Worm (Caenorhabditis elegans) whole organism, late embryonic: Measurements from ENCODE around the gene srxa-13.

Source experiments
- C08G9.2 ChIP-seq: sonication (generic microtip); optimal IDR thresholded peaks from 2 replicates; lab custom pipeline; 2016; ENCODE audit warnings: mild to moderate bottlenecking, missing genetic modification characterization, moderate library complexity, missing compliant biosample characterization
- C38D4.7 ChIP-seq: fragments of 200-800 bp; sonication (Bioruptor generic); optimal IDR thresholded peaks from 2 replicates; lab custom pipeline; 2018; ENCODE audit warnings: mild to moderate bottlenecking, missing genetic modification characterization, moderate library complexity, missing compliant biosample characterization
- T23F11.4 ChIP-seq: fragments of 200-800 bp; sonication (Bioruptor generic); optimal IDR thresholded peaks from 2 replicates; lab custom pipeline; 2018; ENCODE audit warnings: mild to moderate bottlenecking, missing genetic modification characterization, missing compliant biosample characterization
- ama-1 ChIP-seq: fragments of 150-350 bp; optimal IDR thresholded peaks from 2 replicates; lab custom pipeline; 2014
- ceh-18 ChIP-seq: sonication (generic microtip); optimal IDR thresholded peaks from 2 replicates; lab custom pipeline; 2016; ENCODE audit warnings: missing genetic modification characterization, missing compliant biosample characterization
- ceh-19 ChIP-seq: fragments of 200-800 bp; sonication (Bioruptor generic); optimal IDR thresholded peaks from 2 replicates; lab custom pipeline; 2018; ENCODE audit warnings: mild to moderate bottlenecking, missing genetic modification characterization, missing compliant biosample characterization
- ceh-2 ChIP-seq: sonication (generic microtip); optimal IDR thresholded peaks from 2 replicates; lab custom pipeline; 2016; ENCODE audit warnings: missing genotype, missing genetic modification characterization, missing compliant biosample characterization
- ceh-22 ChIP-seq: sonication (generic microtip); optimal IDR thresholded peaks from 2 replicates; lab custom pipeline; 2017; ENCODE audit warnings: missing biosample characterization, missing genetic modification characterization
- ceh-24 ChIP-seq: sonication (generic microtip); optimal IDR thresholded peaks from 2 replicates; lab custom pipeline; 2016; ENCODE audit warnings: mild to moderate bottlenecking, missing genetic modification characterization, missing compliant biosample characterization
- ceh-34 ChIP-seq: sonication (generic microtip); optimal IDR thresholded peaks from 2 replicates; lab custom pipeline; 2016; ENCODE audit warnings: mild to moderate bottlenecking, missing genetic modification characterization, missing compliant biosample characterization
- ceh-45 ChIP-seq: fragments of 200-800 bp; sonication (Bioruptor generic); IDR thresholded peaks from 2 replicates; pipeline ENCODE4 v1.3.6; 2022; ENCODE audit warnings: missing genetic modification reagents, missing genetic modification characterization, missing compliant biosample characterization
- ceh-48 ChIP-seq: sonication (generic microtip); optimal IDR thresholded peaks from 2 replicates; lab custom pipeline; 2016; ENCODE audit warnings: missing genetic modification characterization, inconsistent platforms, missing compliant biosample characterization
- dmd-4 ChIP-seq: sonication (generic microtip); optimal IDR thresholded peaks from 2 replicates; lab custom pipeline; 2016; ENCODE audit warnings: borderline replicate concordance, missing genetic modification characterization, missing compliant biosample characterization
- dve-1 ChIP-seq: sonication (generic microtip); optimal IDR thresholded peaks from 2 replicates; lab custom pipeline; 2017; ENCODE audit warnings: antibody characterized with exemption, mild to moderate bottlenecking, missing genetic modification characterization, missing compliant biosample characterization
- fkh-6 ChIP-seq: sonication (generic microtip); optimal IDR thresholded peaks from 2 replicates; lab custom pipeline; 2016; ENCODE audit warnings: missing genetic modification characterization, missing compliant biosample characterization
- gmeb-2 ChIP-seq: sonication (generic microtip); optimal IDR thresholded peaks from 2 replicates; lab custom pipeline; 2016; ENCODE audit warnings: missing genetic modification characterization, inconsistent platforms, missing compliant biosample characterization
- hlh-13 ChIP-seq: fragments of 200-800 bp; sonication (Bioruptor generic); optimal IDR thresholded peaks from 2 replicates; lab custom pipeline; 2018; ENCODE audit warnings: mild to moderate bottlenecking, missing genetic modification characterization, missing compliant biosample characterization
- hlh-15 ChIP-seq: sonication (generic microtip); optimal IDR thresholded peaks from 2 replicates; lab custom pipeline; 2016; ENCODE audit warnings: missing genetic modification characterization, missing compliant biosample characterization
- hlh-30 ChIP-seq: sonication (generic microtip); optimal IDR thresholded peaks from 2 replicates; lab custom pipeline; 2017; ENCODE audit warnings: antibody characterized with exemption, missing genetic modification characterization, missing compliant biosample characterization; ENCODE audit not compliant: insufficient read depth
- hlh-6 ChIP-seq: sonication (generic microtip); optimal IDR thresholded peaks from 2 replicates; lab custom pipeline; 2016; ENCODE audit warnings: missing genotype, missing genetic modification characterization, missing compliant biosample characterization
- hlh-8 ChIP-seq: sonication (generic microtip); optimal IDR thresholded peaks from 2 replicates; lab custom pipeline; 2016; ENCODE audit warnings: missing genotype, missing genetic modification characterization, missing compliant biosample characterization
- nhr-11 ChIP-seq: fragments of 150-350 bp; optimal IDR thresholded peaks from 2 replicates; lab custom pipeline; 2014; ENCODE audit warnings: missing biosample characterization, missing genetic modification characterization
- nhr-232 ChIP-seq: sonication (generic microtip); optimal IDR thresholded peaks from 2 replicates; lab custom pipeline; 2016; ENCODE audit warnings: missing genetic modification characterization, missing compliant biosample characterization
- odd-2 ChIP-seq: sonication (generic microtip); optimal IDR thresholded peaks from 2 replicates; lab custom pipeline; 2017; ENCODE audit warnings: antibody characterized with exemption, mild to moderate bottlenecking, missing genetic modification characterization, missing compliant biosample characterization
- pag-3 ChIP-seq: sonication (generic microtip); optimal IDR thresholded peaks from 2 replicates; lab custom pipeline; 2016; ENCODE audit warnings: missing compliant biosample characterization, missing genetic modification characterization, borderline replicate concordance
- pqm-1 ChIP-seq: sonication (generic microtip); optimal IDR thresholded peaks from 2 replicates; lab custom pipeline; 2016; ENCODE audit warnings: missing genetic modification characterization, missing compliant biosample characterization
- pros-1 ChIP-seq: fragments of 150-350 bp; optimal IDR thresholded peaks from 2 replicates; lab custom pipeline; 2014; ENCODE audit warnings: missing biosample characterization, missing genetic modification reagents, missing genetic modification characterization
- rnt-1 ChIP-seq: sonication (generic microtip); optimal IDR thresholded peaks from 2 replicates; lab custom pipeline; 2016; ENCODE audit warnings: missing genetic modification characterization, missing compliant biosample characterization
- sdc-2 ChIP-seq: sonication (generic microtip); optimal IDR thresholded peaks from 2 replicates; lab custom pipeline; 2016; ENCODE audit warnings: missing genotype, missing genetic modification characterization, missing compliant biosample characterization
- sox-2 ChIP-seq: fragments of 200-800 bp; sonication (Bioruptor generic); IDR thresholded peaks from 2 replicates; pipeline ENCODE4 v1.3.6; 2022; ENCODE audit warnings: missing genetic modification reagents, missing genetic modification characterization, missing compliant biosample characterization
- syd-9 ChIP-seq: sonication (generic microtip); optimal IDR thresholded peaks from 2 replicates; lab custom pipeline; 2016; ENCODE audit warnings: mild to moderate bottlenecking, missing genetic modification characterization, moderate library complexity, missing compliant biosample characterization
- tbx-7 ChIP-seq: sonication (generic microtip); optimal IDR thresholded peaks from 2 replicates; lab custom pipeline; 2016; ENCODE audit warnings: missing genotype, missing genetic modification characterization, missing compliant biosample characterization
- ttx-3 ChIP-seq: sonication (generic microtip); optimal IDR thresholded peaks from 2 replicates; lab custom pipeline; 2016; ENCODE audit warnings: missing genetic modification reagents, missing genetic modification characterization, missing compliant biosample characterization
- unc-42 ChIP-seq: sonication (generic microtip); optimal IDR thresholded peaks from 2 replicates; lab custom pipeline; 2016; ENCODE audit warnings: missing genotype, missing genetic modification characterization, missing compliant biosample characterization
- unc-55 ChIP-seq: sonication (generic microtip); optimal IDR thresholded peaks from 2 replicates; lab custom pipeline; 2017; ENCODE audit warnings: missing biosample characterization, missing genetic modification reagents, missing genetic modification characterization
- ztf-16 ChIP-seq: sonication (generic microtip); optimal IDR thresholded peaks from 2 replicates; lab custom pipeline; 2017; ENCODE audit warnings: missing genetic modification characterization, missing compliant biosample characterization

The srxa-13 gene

ce11 chrV:13929503-13929902 lies at the start of gene srxa-13:
TSS of gene srxa-13 (plus strand) at chrV:13929803.
- no peak for TF ChIP-seq dve-1 (tag; lab: Kevin White, UChicago)
- TF ChIP-seq syd-9 (tag; lab: Kevin White, UChicago), result no peak
- no peak for TF ChIP-seq odd-2 (tag; lab: Kevin White, UChicago)
- no peak for TF ChIP-seq nhr-11 (tag; lab: Kevin White, UChicago)
- no peak for TF ChIP-seq sox-2 (GFP tag; lab: Robert Waterston, UW)
- no peak for TF ChIP-seq ttx-3 (tag; lab: Kevin White, UChicago)
- TF ChIP-seq pag-3 (tag; lab: Kevin White, UChicago), result no peak
- no peak for TF ChIP-seq C08G9.2 (tag; lab: Kevin White, UChicago)
- TF ChIP-seq hlh-15 (tag; lab: Kevin White, UChicago), result no peak
- no peak for TF ChIP-seq nhr-232

- TF ChIP-seq dmd-4 (tag; lab: Kevin White, UChicago), result no peak
- TF ChIP-seq unc-42 (tag; lab: Kevin White, UChicago), result peak; percentile 18
Observed at ce11 chrV:13880163-13880562, 49.4 kb upstream of the srxa-13 start.

ce11 chrV:13880607-13881006 lies 49.0 kb upstream of the srxa-13 start, which contains the start of gene T22G5.3:
TSS of gene T22G5.3 (plus strand) at chrV:13880907.
- TF ChIP-seq nhr-11 (tag; lab: Kevin White, UChicago) (no peak), gmeb-2 (no peak), ceh-24 (no peak), pqm-1 (tag; lab: Kevin White, UChicago) (no peak), C38D4.7 (no peak), ama-1 (lab: Kevin White, UChicago) (no peak), dmd-4 (tag; lab: Kevin White, UChicago) (no peak), ttx-3 (tag; lab: Kevin White, UChicago) (no peak), pros-1 (tag; lab: Kevin White, UChicago) (no peak), T23F11.4 (GFP tag; lab: Kevin White, UChicago) (no peak), hlh-15 (tag; lab: Kevin White, UChicago) (no peak), ceh-48 (tag; lab: Kevin White, UChicago) (no peak), fkh-6 (tag; lab: Kevin White, UChicago) (no peak)

- no peak for TF ChIP-seq rnt-1 (tag; lab: Kevin White, UChicago)
- no peak for TF ChIP-seq ztf-16 (tag; lab: Kevin White, UChicago)
- TF ChIP-seq unc-55 (GFP tag; lab: Kevin White, UChicago), result no peak
- no peak for TF ChIP-seq T23F11.4 (GFP tag; lab: Kevin White, UChicago)
- TF ChIP-seq hlh-6 (tag; lab: Kevin White, UChicago), result no peak
- TF ChIP-seq sdc-2, result no peak
- no peak for TF ChIP-seq hlh-30 (tag; lab: Kevin White, UChicago)
- TF ChIP-seq ceh-34 (tag; lab: Kevin White, UChicago), result no peak
- TF ChIP-seq nhr-232, result no peak
- no peak for TF ChIP-seq ceh-45 (GFP tag; lab: Robert Waterston, UW)
Observed at ce11 chrV:13887358-13887757, 42.2 kb upstream of the srxa-13 start, which contains the start of gene srsx-19. TSS of gene srsx-19 (plus strand) at chrV:13887658.

ce11 chrV:13889516-13889915 lies 40.1 kb upstream of the srxa-13 start, which contains the start of gene spp-12:
TSS of gene spp-12 (plus strand) at chrV:13889816.
- no peak for TF ChIP-seq ceh-18
- no peak for TF ChIP-seq tbx-7 (tag; lab: Kevin White, UChicago)
- no peak for TF ChIP-seq hlh-8
- TF ChIP-seq hlh-13 (GFP tag; lab: Kevin White, UChicago), result no peak
- TF ChIP-seq rnt-1 (tag; lab: Kevin White, UChicago), result no peak
- TF ChIP-seq unc-42 (tag; lab: Kevin White, UChicago), result no peak
- no peak for TF ChIP-seq ceh-2
- TF ChIP-seq ceh-22 (tag; lab: Kevin White, UChicago), result no peak
- TF ChIP-seq ceh-19 (GFP tag; lab: Kevin White, UChicago), result no peak
- TF ChIP-seq ceh-34 (tag; lab: Kevin White, UChicago), result no peak
